Worm (Caenorhabditis elegans): ENCODE measurements around the gene gad-1.

The gad-1 gene

ce11 chrV:6429870-6430339 is 3.4 kb downstream of the gad-1 start, which contains the start of gene alh-4:
Gene alh-4, minus strand, starts transcription at chrV:6429920.
- TF ChIP-seq gmeb-2 (tag; optimal IDR thresholded peaks at IDR 0.05) (no peak), ceh-2 (tag; optimal IDR thresholded peaks at IDR 0.05) (no peak), hlh-30 (tag; optimal IDR thresholded peaks at IDR 0.05; ENCODE audit: insufficient read depth) (peak; percentile 6)

- no peak for TF ChIP-seq ceh-6 (GFP tag; optimal IDR thresholded peaks at IDR 0.05)
- peak; percentile 18 for TF ChIP-seq tbx-2 (tag; optimal IDR thresholded peaks at IDR 0.05)
- peak; percentile 67 for TF ChIP-seq rnt-1 (tag; optimal IDR thresholded peaks at IDR 0.05)
- peak; percentile 33 for TF ChIP-seq ceh-30 (tag; optimal IDR thresholded peaks at IDR 0.05)
- TF ChIP-seq K09A11.1 (tag; optimal IDR thresholded peaks at IDR 0.05; ENCODE audit: insufficient read depth) = peak; percentile 27
- peak; percentile 26 for TF ChIP-seq nfya-1 (tag; optimal IDR thresholded peaks at IDR 0.05)
- TF ChIP-seq ahr-1 (tag; optimal IDR thresholded peaks at IDR 0.05) = no peak
These were observed 5.9 kb downstream of the gad-1 start for ce11 chrV:6427433-6427832.

ce11 chrV:6426843-6427242 is 6.5 kb downstream of the gad-1 start, which contains the start of gene atp-4:
Gene atp-4, minus strand, starts transcription at chrV:6427112.
- TF ChIP-seq ets-4 (tag; optimal IDR thresholded peaks at IDR 0.05) = no peak
- TF ChIP-seq unc-86 (tag; optimal IDR thresholded peaks at IDR 0.05) = no peak
- no peak for TF ChIP-seq pha-4 (tag; optimal IDR thresholded peaks at IDR 0.05)
- TF ChIP-seq ceh-22 (tag; optimal IDR thresholded peaks at IDR 0.05) = no peak
- TF ChIP-seq ttx-3 (tag; optimal IDR thresholded peaks at IDR 0.05) = no peak
- TF ChIP-seq hlh-30 (tag; optimal IDR thresholded peaks at IDR 0.05; ENCODE audit: insufficient read depth) = no peak
- no peak for TF ChIP-seq syd-9 (tag; optimal IDR thresholded peaks at IDR 0.05)
- no peak for TF ChIP-seq hlh-13 (GFP tag; optimal IDR thresholded peaks at IDR 0.05)
- TF ChIP-seq nfya-1 (tag; optimal IDR thresholded peaks at IDR 0.05) = no peak
- TF ChIP-seq pax-1 (tag; optimal IDR thresholded peaks at IDR 0.05) = no peak

ce11 chrV:6425927-6426326 is 7.4 kb downstream of the gad-1 start, which contains the start of gene T05H4.11:
Gene T05H4.11, minus strand, starts transcription at chrV:6426261.
- TF ChIP-seq npax-4 (tag; optimal IDR thresholded peaks at IDR 0.05) (no peak), ceh-30 (tag; optimal IDR thresholded peaks at IDR 0.05) (no peak), syd-9 (tag; optimal IDR thresholded peaks at IDR 0.05) (no peak), ama-1 (optimal IDR thresholded peaks at IDR 0.05) (no peak), T23F11.4 (GFP tag; optimal IDR thresholded peaks at IDR 0.05) (no peak), dve-1 (tag; optimal IDR thresholded peaks at IDR 0.05) (no peak), pat-9 (tag; optimal IDR thresholded peaks at IDR 0.05) (no peak), ceh-9 (tag; optimal IDR thresholded peaks at IDR 0.05) (no peak)

- TF ChIP-seq ama-1 (optimal IDR thresholded peaks at IDR 0.05) (no peak), ceh-45 (GFP tag; IDR thresholded peaks at IDR 0.05) (no peak), ceh-31 (tag; optimal IDR thresholded peaks at IDR 0.05) (no peak), pat-9 (tag; optimal IDR thresholded peaks at IDR 0.05) (no peak), sox-2 (GFP tag; IDR thresholded peaks at IDR 0.05) (no peak), ets-4 (tag; optimal IDR thresholded peaks at IDR 0.05) (no peak), fax-1 (tag; optimal IDR thresholded peaks at IDR 0.05) (no peak), ceh-9 (tag; optimal IDR thresholded peaks at IDR 0.05) (no peak), nfya-1 (tag; optimal IDR thresholded peaks at IDR 0.05) (no peak), lim-6 (tag; optimal IDR thresholded peaks at IDR 0.05) (no peak), madf-2 (tag; optimal IDR thresholded peaks at IDR 0.05) (no peak), unc-3 (GFP tag; conservative IDR thresholded peaks at IDR 0.05) (no peak), unc-3 (tag; optimal IDR thresholded peaks at IDR 0.05) (no peak), mec-3 (tag; optimal IDR thresholded peaks at IDR 0.05; ENCODE audit: borderline replicate concordance) (no peak), fkh-10 (GFP tag; optimal IDR thresholded peaks at IDR 0.05) (no peak), ceh-6 (GFP tag; optimal IDR thresholded peaks at IDR 0.05) (no peak), sox-4 (tag; optimal IDR thresholded peaks at IDR 0.05) (no peak), ztf-16 (tag; optimal IDR thresholded peaks at IDR 0.05) (no peak), che-1 (tag; optimal IDR thresholded peaks at IDR 0.05) (no peak), ceh-24 (tag; optimal IDR thresholded peaks at IDR 0.05) (no peak)
These were observed 9.2 kb downstream of the gad-1 start, which contains the start of gene urb-1 for ce11 chrV:6424055-6424454. Gene urb-1, minus strand, starts transcription at chrV:6424155.
